Fruit fly (Drosophila melanogaster) whole organism, pupa: ENCODE data around the gene CG7271.

Experiments
- CG10348 ChIP-seq: fragments of 200-800 bp; sonication (Bioruptor generic); IDR thresholded peaks from 2 replicates; pipeline ENCODE4 v1.3.6; 2022; ENCODE audit warnings: missing biosample characterization, missing genetic modification characterization
- CG12605 ChIP-seq: fragments of 200-800 bp; sonication (Bioruptor generic); IDR thresholded peaks from 2 replicates; pipeline ENCODE4 v1.3.6; 2022; ENCODE audit warnings: missing biosample characterization, missing genetic modification characterization
- CG13204 ChIP-seq: fragments of 200-800 bp; sonication (Bioruptor generic); optimal IDR thresholded peaks from 2 replicates; lab custom pipeline; 2018; ENCODE audit warnings: missing biosample characterization, mild to moderate bottlenecking, missing genetic modification characterization, moderate library complexity
- CG14655 ChIP-seq: fragments of 200-800 bp; sonication (Bioruptor generic); optimal IDR thresholded peaks from 3 replicates; lab custom pipeline; 2017; ENCODE audit warnings: mild to moderate bottlenecking, missing biosample characterization, missing genetic modification reagents, missing genetic modification characterization
- CG15710 ChIP-seq: fragments of 200-800 bp; sonication (Bioruptor generic); optimal IDR thresholded peaks from 2 replicates; lab custom pipeline; 2018; ENCODE audit warnings: missing biosample characterization, mild to moderate bottlenecking, missing genetic modification characterization, moderate library complexity
- CG32121 ChIP-seq: fragments of 200-800 bp; sonication (Bioruptor generic); IDR thresholded peaks from 2 replicates; pipeline ENCODE4 v1.3.6; 2022; ENCODE audit warnings: missing biosample characterization, missing genetic modification characterization
- CG4496 ChIP-seq: fragments of 200-800 bp; sonication (Bioruptor generic); IDR thresholded peaks from 3 replicates; pipeline ENCODE4 v1.3.6; 2022; ENCODE audit warnings: missing biosample characterization, missing genetic modification characterization
- CG8301 ChIP-seq: fragments of 200-800 bp; sonication (Bioruptor generic); optimal IDR thresholded peaks from 2 replicates; lab custom pipeline; 2018; ENCODE audit warnings: missing biosample characterization, mild to moderate bottlenecking, missing genetic modification characterization
- CG9948 ChIP-seq: fragments of 200-800 bp; sonication (Bioruptor generic); optimal IDR thresholded peaks from 2 replicates; lab custom pipeline; 2018; ENCODE audit warnings: missing biosample characterization, mild to moderate bottlenecking, missing genetic modification characterization, moderate library complexity
- D1 ChIP-seq: fragments of 200-800 bp; sonication (Bioruptor generic); optimal IDR thresholded peaks from 2 replicates; lab custom pipeline; 2018; ENCODE audit warnings: missing biosample characterization, mild to moderate bottlenecking, missing genetic modification characterization, moderate library complexity
- EcR ChIP-seq: fragments of 200-800 bp; sonication (Bioruptor generic); optimal IDR thresholded peaks from 3 replicates; lab custom pipeline; 2019; ENCODE audit warnings: missing biosample characterization, missing genetic modification characterization, mild to moderate bottlenecking, moderate library complexity, missing genetic modification reagents
- gl ChIP-seq: fragments of 200-800 bp; sonication (Bioruptor generic); optimal IDR thresholded peaks from 2 replicates; lab custom pipeline; 2018; ENCODE audit warnings: missing biosample characterization, mild to moderate bottlenecking, missing genetic modification characterization

DNA sequence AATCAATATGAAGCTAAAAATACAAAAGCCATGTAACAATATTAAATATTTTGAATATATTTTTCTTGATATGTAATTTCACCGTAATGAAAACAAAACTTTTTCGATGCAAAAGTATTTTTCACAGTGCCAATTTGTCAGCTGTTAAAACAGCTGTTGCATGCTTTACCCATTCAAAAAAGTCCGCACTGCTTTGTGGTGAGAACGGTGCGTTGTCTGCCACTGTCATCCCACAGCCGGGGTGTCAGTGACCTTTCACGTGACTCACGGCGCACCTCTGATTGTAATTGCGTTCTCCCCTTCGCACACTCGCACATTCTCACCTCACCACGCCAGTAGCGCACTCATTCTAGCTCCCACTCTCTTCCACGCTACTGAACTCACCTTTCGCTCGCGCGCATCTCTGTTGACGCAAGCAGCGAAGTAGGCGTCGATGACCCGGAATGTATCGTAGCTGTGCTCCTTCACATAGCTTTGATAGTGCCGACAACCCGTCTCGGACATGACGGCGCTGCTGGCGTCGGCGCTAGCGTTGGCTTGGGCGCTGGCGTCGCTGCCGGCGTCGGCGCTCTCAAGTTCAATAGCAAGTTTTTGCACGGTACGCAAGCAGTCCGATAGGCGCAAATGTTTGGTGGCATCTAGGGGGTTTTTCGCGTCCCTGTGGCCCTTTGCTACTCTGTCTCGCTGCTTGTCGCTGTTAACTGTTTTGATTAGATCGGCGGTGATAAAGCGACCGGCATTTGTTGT is 32.6 kb downstream of the CG7271 start:
- peak; percentile 14 for TF ChIP-seq CG13204 (GFP tag; lab: Kevin White, UChicago)
- no peak for TF ChIP-seq D1 (tag; lab: Kevin White, UChicago)
- 0 out of 2 replicates have a peak, but pooled peaks have one; percentile 27 for TF ChIP-seq CG10348
- TF ChIP-seq EcR (GFP tag; lab: Kevin White, UChicago) = peak; percentile 100
- TF ChIP-seq gl (tag; lab: Kevin White, UChicago) = no peak
- TF ChIP-seq CG4496 (GFP tag; lab: Robert Waterston, UW) = peak; percentile 35; the same call in 1 of the 3 replicates
- TF ChIP-seq CG12605 (GFP tag; lab: Robert Waterston, UW) = no peak
- TF ChIP-seq CG32121 (GFP tag; lab: Robert Waterston, UW) = no peak
- TF ChIP-seq CG8301 = peak; percentile 58
- TF ChIP-seq CG9948 (tag; lab: Kevin White, UChicago) = peak; percentile 11
- peak; percentile 52 for TF ChIP-seq CG14655 (GFP tag; lab: Kevin White, UChicago)
- TF ChIP-seq CG15710 = no peak
